Worm (Caenorhabditis elegans) whole organism, L4/young adult: ENCODE results near the gene glc-4.

ENCODE experiments used
- W03F9.2 ChIP-seq: fragments of 150-350 bp; optimal IDR thresholded peaks from 2 replicates; lab custom pipeline; 2014; ENCODE audit warnings: missing biosample characterization, missing genetic modification characterization
- dao-5 ChIP-seq: sonication (generic microtip); optimal IDR thresholded peaks from 2 replicates; lab custom pipeline; 2016; ENCODE audit warnings: missing genotype, missing genetic modification characterization, moderate library complexity, missing compliant biosample characterization
- him-1 ChIP-seq: sonication (generic microtip); optimal IDR thresholded peaks from 2 replicates; lab custom pipeline; 2016; ENCODE audit warnings: missing genotype, missing genetic modification reagents, missing genetic modification characterization, missing compliant biosample characterization

DNA sequence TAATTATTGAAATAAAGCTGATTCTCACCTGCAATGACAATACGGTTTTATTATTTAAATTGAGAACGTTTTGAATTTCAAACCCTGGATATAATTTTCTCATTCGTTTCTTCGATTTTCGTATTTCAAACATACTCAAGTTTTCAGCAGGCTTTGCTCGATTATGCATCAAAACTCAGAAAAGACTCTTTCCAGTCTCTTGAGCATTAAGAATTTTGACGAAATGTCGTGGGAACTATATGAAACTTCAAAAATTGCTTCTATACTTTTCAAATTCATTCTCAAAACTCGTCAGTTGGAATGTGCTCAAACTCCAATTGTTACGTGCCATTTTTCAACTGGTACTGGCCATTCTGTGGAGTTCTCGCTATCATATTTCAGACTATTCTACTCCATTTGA, 30.6 kb upstream of the glc-4 start, which contains the start of gene srd-59:
- TF ChIP-seq W03F9.2 (tag; lab: Kevin White, UChicago) (no peak), dao-5 (tag; lab: Kevin White, UChicago) (no peak), him-1 (tag; lab: Kevin White, UChicago) (no peak)
